Worm (Caenorhabditis elegans): ENCODE results near the gene mig-5.

- no peak for TF ChIP-seq zag-1 (tag; optimal IDR thresholded peaks at IDR 0.05)
- TF ChIP-seq unc-55 (GFP tag; optimal IDR thresholded peaks at IDR 0.05), result no peak
- no peak for TF ChIP-seq lin-39 (tag; optimal IDR thresholded peaks at IDR 0.05)
- no peak for TF ChIP-seq ama-1 (optimal IDR thresholded peaks at IDR 0.05)
- no peak for TF ChIP-seq nhr-237 (tag; optimal IDR thresholded peaks at IDR 0.05)
- TF ChIP-seq nhr-6 (tag; optimal IDR thresholded peaks at IDR 0.05), result no peak
- TF ChIP-seq lsy-2 (tag; optimal IDR thresholded peaks at IDR 0.05), result no peak
- TF ChIP-seq blmp-1 (tag; optimal IDR thresholded peaks at IDR 0.05; ENCODE audit: insufficient read depth), result no peak
- no peak for TF ChIP-seq elt-3 (tag; optimal IDR thresholded peaks at IDR 0.05)
- no peak for TF ChIP-seq ZK546.5 (tag; optimal IDR thresholded peaks at IDR 0.05)
- no peak for TF ChIP-seq mdl-1 (tag; optimal IDR thresholded peaks at IDR 0.05)
- TF ChIP-seq nhr-77 (tag; optimal IDR thresholded peaks at IDR 0.05), result no peak
- TF ChIP-seq unc-62 (GFP tag; optimal IDR thresholded peaks at IDR 0.05), result no peak
These were observed 33.4 kb upstream of the mig-5 start for ce11 chrII:8218266-8218665.
